Fruit fly (Drosophila melanogaster): ENCODE results near the gene CG33003.

Gene CG33003

dm6 chr2L:4375035-4376009, 25.4 kb upstream of the CG33003 start (continued):
- TF ChIP-seq Deaf1 (tag; optimal IDR thresholded peaks at IDR 0.05) (no peak), dati (GFP tag; IDR thresholded peaks at IDR 0.05) (no peak), CG8388 (GFP tag; optimal IDR thresholded peaks at IDR 0.05) (no peak), Ada2b (GFP tag; IDR thresholded peaks at IDR 0.05) (no peak), ftz-f1 (GFP tag; optimal IDR thresholded peaks at IDR 0.05) (no peak), kay (GFP tag; optimal IDR thresholded peaks at IDR 0.05) (no peak), CG8089 (GFP tag; optimal IDR thresholded peaks at IDR 0.05) (no peak), ab (GFP tag; optimal IDR thresholded peaks at IDR 0.05) (no peak), zf30C (GFP tag; optimal IDR thresholded peaks at IDR 0.05) (no peak), amos (GFP tag; IDR thresholded peaks at IDR 0.05; ENCODE audit: partially characterized antibody) (no peak), BEAF-32 (GFP tag; optimal IDR thresholded peaks at IDR 0.05) (no peak), CG12219 (GFP tag; optimal IDR thresholded peaks at IDR 0.05) (no peak), grau (tag; optimal IDR thresholded peaks at IDR 0.05) (no peak), NK7.1 (GFP tag; optimal IDR thresholded peaks at IDR 0.05) (no peak), CG9215 (GFP tag; IDR thresholded peaks at IDR 0.05) (no peak), org-1 (GFP tag; optimal IDR thresholded peaks at IDR 0.05) (no peak), CG17385 (GFP tag; optimal IDR thresholded peaks at IDR 0.05) (no peak), CG2120 (GFP tag; optimal IDR thresholded peaks at IDR 0.05) (peak; percentile 1), wek (GFP tag; optimal IDR thresholded peaks at IDR 0.05) (no peak), Med (GFP tag) (peak; percentile 84), ase (GFP tag; IDR thresholded peaks at IDR 0.05) (0 out of 3 replicates have a peak, but pooled peaks have one; percentile 12), CG17802 (tag; optimal IDR thresholded peaks at IDR 0.05) (no peak), crp (GFP tag; optimal IDR thresholded peaks at IDR 0.05) (no peak), CG6765 (GFP tag; optimal IDR thresholded peaks at IDR 0.05) (no peak), Asciz (GFP tag; optimal IDR thresholded peaks at IDR 0.05) (no peak), Kr (GFP tag; optimal IDR thresholded peaks at IDR 0.05) (no peak), CG6854 (GFP tag; optimal IDR thresholded peaks at IDR 0.05) (no peak), lmd (GFP tag; IDR thresholded peaks at IDR 0.05) (no peak), Dbx (GFP tag; IDR thresholded peaks at IDR 0.05) (no peak), Hr3 (GFP tag; optimal IDR thresholded peaks at IDR 0.05) (no peak), Usf (GFP tag; optimal IDR thresholded peaks at IDR 0.05) (no peak), otp (GFP tag; IDR thresholded peaks at IDR 0.05) (peak; percentile 54; the same call in 1 of the 3 replicates), fd96Cb (tag; optimal IDR thresholded peaks at IDR 0.05) (no peak), hb (GFP tag; IDR thresholded peaks at IDR 0.05; ENCODE audit: partially characterized antibody) (no peak), Opbp (GFP tag; IDR thresholded peaks at IDR 0.05; ENCODE audit: partially characterized antibody) (no peak), CG8944 (GFP tag; optimal IDR thresholded peaks at IDR 0.05) (no peak), Six4 (GFP tag; optimal IDR thresholded peaks at IDR 0.05) (no peak), CG31224 (GFP tag; IDR thresholded peaks at IDR 0.05) (no peak), CG11696 (GFP tag; IDR thresholded peaks at IDR 0.05) (no peak), CG2678 (tag; optimal IDR thresholded peaks at IDR 0.05) (no peak), CG8290 (GFP tag; optimal IDR thresholded peaks at IDR 0.05) (no peak), CG8290 (tag; optimal IDR thresholded peaks at IDR 0.05) (no peak), Ravus (GFP tag; IDR thresholded peaks at IDR 0.05) (no peak), CG4424 (GFP tag; optimal IDR thresholded peaks at IDR 0.05) (no peak), schlank (tag; optimal IDR thresholded peaks at IDR 0.05) (no peak), jumu (GFP tag; optimal IDR thresholded peaks at IDR 0.05) (peak; percentile 4), ewg (GFP tag; optimal IDR thresholded peaks at IDR 0.05) (no peak), Sry-δ (GFP tag; optimal IDR thresholded peaks at IDR 0.05) (no peak), Vsx1 (GFP tag; optimal IDR thresholded peaks at IDR 0.05) (no peak), Lim3 (GFP tag; IDR thresholded peaks at IDR 0.05) (no peak)
